Fruit fly (Drosophila melanogaster): ENCODE data around the gene CG10809.

DNA sequence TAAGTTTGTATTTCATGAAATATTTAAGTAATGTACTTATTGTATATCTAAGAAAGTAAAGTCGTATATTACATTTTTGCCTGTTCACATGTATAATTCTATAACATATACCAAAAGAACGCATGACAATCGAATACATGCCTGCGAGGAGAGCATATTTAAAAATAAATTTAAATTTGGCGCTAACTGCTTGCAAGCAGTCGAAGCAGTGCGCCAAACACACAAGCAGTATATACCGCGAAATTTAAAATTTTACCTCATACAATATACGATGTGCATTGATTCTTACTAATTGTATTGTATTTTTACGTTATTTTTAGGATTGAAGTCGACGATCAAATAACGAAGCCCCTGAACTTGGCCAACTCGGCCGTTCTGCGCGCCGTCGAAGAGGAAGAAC lies 35.5 kb downstream of the CG10809 start:
- no peak for TF ChIP-seq GATAd (GFP tag; optimal IDR thresholded peaks at IDR 0.05)
- no peak for TF ChIP-seq Hnf4 (GFP tag; optimal IDR thresholded peaks at IDR 0.05)

Measured in whole organism, wandering third instar larva.